Fruit fly (Drosophila melanogaster) whole organism, embryonic: ENCODE data around the gene CG34001.

Source experiments
- Blimp-1 ChIP-seq: fragments of 200-800 bp; sonication (Bioruptor generic); optimal IDR thresholded peaks from 3 replicates; lab custom pipeline; 2018; ENCODE audit warnings: missing biosample characterization, missing genetic modification characterization, mild to moderate bottlenecking, moderate library complexity, missing genetic modification reagents
- CG1024 ChIP-seq: fragments of 200-800 bp; sonication (Bioruptor generic); IDR thresholded peaks from 2 replicates; pipeline ENCODE4 v1.3.6; 2022; ENCODE audit warnings: missing biosample characterization, missing genetic modification characterization
- CG10267 ChIP-seq: fragments of 200-800 bp; sonication (Bioruptor generic); optimal IDR thresholded peaks from 2 replicates; lab custom pipeline; 2018; ENCODE audit warnings: missing biosample characterization, mild to moderate bottlenecking, missing genetic modification characterization, moderate library complexity
- CG11456 ChIP-seq: fragments of 200-800 bp; sonication (Bioruptor generic); IDR thresholded peaks from 3 replicates; pipeline ENCODE4 v1.3.6; 2022; ENCODE audit warnings: missing biosample characterization, missing genetic modification characterization
- CG11504 ChIP-seq: fragments of 200-800 bp; sonication (Bioruptor generic); optimal IDR thresholded peaks from 3 replicates; lab custom pipeline; 2019; ENCODE audit warnings: missing biosample characterization, mild to moderate bottlenecking, missing genetic modification characterization, moderate library complexity
- CG13287 ChIP-seq: fragments of 200-800 bp; sonication (Bioruptor generic); IDR thresholded peaks from 2 replicates; pipeline ENCODE4 v1.3.6; 2022; ENCODE audit warnings: missing biosample characterization, missing genetic modification characterization; ENCODE audit not compliant: partially characterized antibody
- CG14441 ChIP-seq: fragments of 200-800 bp; sonication (Bioruptor generic); IDR thresholded peaks from 2 replicates; pipeline ENCODE4 v1.3.6; 2022; ENCODE audit warnings: missing biosample characterization, missing genetic modification characterization
- CG14860 ChIP-seq: fragments of 200-800 bp; sonication (Bioruptor generic); IDR thresholded peaks from 3 replicates; pipeline ENCODE4 v1.3.6; 2022; ENCODE audit warnings: missing biosample characterization, missing genetic modification characterization; ENCODE audit not compliant: partially characterized antibody
- CG15073 ChIP-seq: fragments of 200-800 bp; sonication (Bioruptor generic); optimal IDR thresholded peaks from 2 replicates; lab custom pipeline; 2016; ENCODE audit warnings: missing biosample characterization, missing genetic modification characterization
- CG1529 ChIP-seq: fragments of 200-800 bp; sonication (Bioruptor generic); optimal IDR thresholded peaks from 3 replicates; lab custom pipeline; 2018; ENCODE audit warnings: missing biosample characterization, missing genetic modification characterization
- CG2202 ChIP-seq: fragments of 200-800 bp; sonication (Bioruptor generic); optimal IDR thresholded peaks from 2 replicates; lab custom pipeline; 2018; ENCODE audit warnings: missing biosample characterization, mild to moderate bottlenecking, missing genetic modification characterization
- CG3995 ChIP-seq: fragments of 200-800 bp; sonication (Bioruptor generic); optimal IDR thresholded peaks from 3 replicates; lab custom pipeline; 2016; ENCODE audit warnings: missing biosample characterization, missing genetic modification characterization
- CG4424 ChIP-seq: fragments of 200-800 bp; sonication (Bioruptor generic); optimal IDR thresholded peaks from 3 replicates; lab custom pipeline; 2016; ENCODE audit warnings: missing biosample characterization, missing genetic modification characterization
- CG4730 ChIP-seq: fragments of 200-800 bp; sonication (Bioruptor generic); IDR thresholded peaks from 2 replicates; pipeline ENCODE4 v1.3.6; 2022; ENCODE audit warnings: missing biosample characterization, missing genetic modification characterization
- CG8478 ChIP-seq: fragments of >200 bp; optimal IDR thresholded peaks from 2 replicates; lab custom pipeline; 2018
- CG9876 ChIP-seq: fragments of 200-800 bp; sonication (Bioruptor generic); optimal IDR thresholded peaks from 2 replicates; lab custom pipeline; 2016; ENCODE audit warnings: missing biosample characterization, missing genetic modification characterization
- CTCF ChIP-seq: fragments of 200-800 bp; sonication (Bioruptor generic); optimal IDR thresholded peaks from 2 replicates; lab custom pipeline; 2017; ENCODE audit warnings: missing biosample characterization, mild to moderate bottlenecking, missing genetic modification characterization, moderate library complexity
- CkIIα-i1 ChIP-seq: fragments of 200-800 bp; sonication (Bioruptor generic); IDR thresholded peaks from 2 replicates; pipeline ENCODE4 v1.3.6; 2022; ENCODE audit warnings: missing biosample characterization, missing genetic modification characterization
- Doc3 ChIP-seq: fragments of 200-800 bp; sonication (Bioruptor generic); IDR thresholded peaks from 3 replicates; pipeline ENCODE4 v1.3.6; 2022; ENCODE audit warnings: missing biosample characterization, missing genetic modification characterization; ENCODE audit not compliant: partially characterized antibody
- Hr3 ChIP-seq: fragments of 200-800 bp; sonication (Bioruptor generic); optimal IDR thresholded peaks from 3 replicates; lab custom pipeline; 2016; ENCODE audit warnings: missing biosample characterization, missing genetic modification characterization
- Kr ChIP-seq: fragments of 200-800 bp; sonication (Bioruptor generic); optimal IDR thresholded peaks from 2 replicates; lab custom pipeline; 2017; ENCODE audit warnings: missing biosample characterization, mild to moderate bottlenecking, missing genetic modification characterization
- Lim3 ChIP-seq: fragments of 200-800 bp; sonication (Bioruptor generic); IDR thresholded peaks from 2 replicates; pipeline ENCODE4 v1.3.6; 2022; ENCODE audit warnings: missing biosample characterization, missing genetic modification characterization
- Mrtf ChIP-seq: fragments of 200-800 bp; sonication (Bioruptor generic); IDR thresholded peaks from 3 replicates; pipeline ENCODE4 v1.3.6; 2022; ENCODE audit warnings: missing biosample characterization, missing genetic modification characterization
- Opbp ChIP-seq: fragments of 200-800 bp; sonication (Bioruptor generic); IDR thresholded peaks from 3 replicates; pipeline ENCODE4 v1.3.6; 2022; ENCODE audit warnings: missing biosample characterization, missing genetic modification characterization; ENCODE audit not compliant: partially characterized antibody
- Six4 ChIP-seq: fragments of 200-800 bp; sonication (Bioruptor generic); optimal IDR thresholded peaks from 2 replicates; lab custom pipeline; 2016; ENCODE audit warnings: missing biosample characterization, missing genetic modification characterization
- TFAM ChIP-seq: fragments of 200-800 bp; sonication (Bioruptor generic); optimal IDR thresholded peaks from 2 replicates; lab custom pipeline; 2017; ENCODE audit warnings: missing biosample characterization, missing genetic modification characterization, inconsistent platforms
- Usf ChIP-seq: fragments of 200-800 bp; sonication (Bioruptor generic); optimal IDR thresholded peaks from 2 replicates; lab custom pipeline; 2017; ENCODE audit warnings: missing genotype, missing biosample characterization, missing genetic modification characterization
- aop ChIP-seq: fragments of 200-800 bp; sonication (Bioruptor generic); IDR thresholded peaks from 2 replicates; pipeline ENCODE4 v1.3.6; 2022; ENCODE audit warnings: missing biosample characterization, missing genetic modification characterization
- bowl ChIP-seq: fragments of 200-800 bp; sonication (Bioruptor generic); IDR thresholded peaks from 2 replicates; pipeline ENCODE4 v1.3.6; 2022; ENCODE audit warnings: missing biosample characterization, missing genetic modification characterization
- cas ChIP-seq: fragments of 200-800 bp; sonication (Bioruptor generic); IDR thresholded peaks from 2 replicates; pipeline ENCODE4 v1.3.6; 2022; ENCODE audit warnings: missing biosample characterization, missing genetic modification characterization
- chif ChIP-seq, 2 experiments: fragments of 200-800 bp; sonication (Bioruptor generic); optimal IDR thresholded peaks; 3 replicates each; lab custom pipeline; 2016; ENCODE audit warnings: missing biosample characterization in 2 of 2, missing genetic modification characterization in 2 of 2
- chn ChIP-seq: fragments of 200-800 bp; sonication (Bioruptor generic); optimal IDR thresholded peaks from 2 replicates; lab custom pipeline; 2016; ENCODE audit warnings: missing biosample characterization, missing genetic modification characterization
- ci ChIP-seq: fragments of 200-800 bp; sonication (Bioruptor generic); IDR thresholded peaks from 3 replicates; pipeline ENCODE4 v1.3.6; 2022; ENCODE audit warnings: missing biosample characterization, missing genetic modification characterization
- crp ChIP-seq, 2 experiments: fragments of 200-800 bp; sonication (Bioruptor generic); optimal IDR thresholded peaks; 2 replicates in 1 of 2; 3 replicates in 1 of 2; lab custom pipeline; 2017; ENCODE audit warnings: missing biosample characterization in 2 of 2, missing genetic modification characterization in 2 of 2, mild to moderate bottlenecking in 1 of 2, moderate library complexity in 1 of 2
- danr ChIP-seq: fragments of 200-800 bp; sonication (Bioruptor generic); IDR thresholded peaks from 2 replicates; pipeline ENCODE4 v1.3.6; 2022; ENCODE audit warnings: missing biosample characterization, missing genetic modification characterization
- fd102C ChIP-seq: fragments of 200-800 bp; sonication (Bioruptor generic); optimal IDR thresholded peaks from 2 replicates; lab custom pipeline; 2018; ENCODE audit warnings: missing biosample characterization, mild to moderate bottlenecking, missing genetic modification characterization, moderate library complexity
- grau ChIP-seq: fragments of 200-800 bp; optimal IDR thresholded peaks from 3 replicates; lab custom pipeline; 2019; ENCODE audit warnings: missing biosample characterization, mild to moderate bottlenecking, missing genetic modification characterization, moderate library complexity
- ind ChIP-seq: fragments of 200-800 bp; sonication (Bioruptor generic); optimal IDR thresholded peaks from 3 replicates; lab custom pipeline; 2016; ENCODE audit warnings: missing biosample characterization, missing genetic modification characterization
- jing ChIP-seq: fragments of 200-800 bp; sonication (Bioruptor generic); optimal IDR thresholded peaks from 2 replicates; lab custom pipeline; 2018; ENCODE audit warnings: missing biosample characterization, mild to moderate bottlenecking, missing genetic modification characterization
- lmd ChIP-seq: fragments of 200-800 bp; sonication (Bioruptor generic); IDR thresholded peaks from 2 replicates; pipeline ENCODE4 v1.3.6; 2022; ENCODE audit warnings: missing biosample characterization, missing genetic modification characterization
- pita ChIP-seq: fragments of 200-800 bp; sonication (Bioruptor generic); optimal IDR thresholded peaks from 2 replicates; lab custom pipeline; 2017; ENCODE audit warnings: missing biosample characterization, mild to moderate bottlenecking, missing genetic modification characterization
- ranshi ChIP-seq: fragments of 200-800 bp; sonication (Bioruptor generic); IDR thresholded peaks from 2 replicates; pipeline ENCODE4 v1.3.6; 2022; ENCODE audit warnings: missing biosample characterization, missing genetic modification characterization
- row ChIP-seq: fragments of 200-800 bp; sonication (Bioruptor generic); IDR thresholded peaks from 3 replicates; pipeline ENCODE4 v1.3.6; 2022; ENCODE audit warnings: missing biosample characterization, missing genetic modification characterization
- sc ChIP-seq, 3 experiments: fragments of >200 bp in 2 of 3; fragments of 200-800 bp in 1 of 3; sonication (Bioruptor generic) in 1 of 3; optimal IDR thresholded peaks; 2 replicates in 2 of 3; 3 replicates in 1 of 3; lab custom pipeline; 2017; ENCODE audit warnings: mild to moderate bottlenecking in 1 of 3, missing biosample characterization in 1 of 3, missing genetic modification characterization in 1 of 3, missing genetic modification reagents in 1 of 3
- sob ChIP-seq: fragments of 200-800 bp; sonication (Bioruptor generic); IDR thresholded peaks from 2 replicates; pipeline ENCODE4 v1.3.6; 2022; ENCODE audit warnings: missing biosample characterization, missing genetic modification characterization
- trh ChIP-seq: fragments of 200-800 bp; sonication (Bioruptor generic); optimal IDR thresholded peaks from 2 replicates; lab custom pipeline; 2016; ENCODE audit warnings: missing biosample characterization, missing genetic modification characterization
- vfl ChIP-seq: fragments of 200-800 bp; sonication (Bioruptor generic); optimal IDR thresholded peaks from 2 replicates; lab custom pipeline; 2016; ENCODE audit warnings: missing biosample characterization, missing genetic modification characterization
- zen ChIP-seq: fragments of 200-800 bp; sonication (Bioruptor generic); optimal IDR thresholded peaks from 3 replicates; lab custom pipeline; 2018; ENCODE audit warnings: missing biosample characterization, mild to moderate bottlenecking, missing genetic modification characterization, moderate library complexity
- zfh1 ChIP-seq: fragments of 200-800 bp; sonication (Bioruptor generic); IDR thresholded peaks from 3 replicates; pipeline ENCODE4 v1.3.6; 2022; ENCODE audit warnings: missing biosample characterization, missing genetic modification characterization
- zfh2 ChIP-seq: fragments of 200-800 bp; sonication (Bioruptor generic); optimal IDR thresholded peaks from 2 replicates; lab custom pipeline; 2016; ENCODE audit warnings: missing biosample characterization, missing genetic modification characterization

CG34001 gene

DNA sequence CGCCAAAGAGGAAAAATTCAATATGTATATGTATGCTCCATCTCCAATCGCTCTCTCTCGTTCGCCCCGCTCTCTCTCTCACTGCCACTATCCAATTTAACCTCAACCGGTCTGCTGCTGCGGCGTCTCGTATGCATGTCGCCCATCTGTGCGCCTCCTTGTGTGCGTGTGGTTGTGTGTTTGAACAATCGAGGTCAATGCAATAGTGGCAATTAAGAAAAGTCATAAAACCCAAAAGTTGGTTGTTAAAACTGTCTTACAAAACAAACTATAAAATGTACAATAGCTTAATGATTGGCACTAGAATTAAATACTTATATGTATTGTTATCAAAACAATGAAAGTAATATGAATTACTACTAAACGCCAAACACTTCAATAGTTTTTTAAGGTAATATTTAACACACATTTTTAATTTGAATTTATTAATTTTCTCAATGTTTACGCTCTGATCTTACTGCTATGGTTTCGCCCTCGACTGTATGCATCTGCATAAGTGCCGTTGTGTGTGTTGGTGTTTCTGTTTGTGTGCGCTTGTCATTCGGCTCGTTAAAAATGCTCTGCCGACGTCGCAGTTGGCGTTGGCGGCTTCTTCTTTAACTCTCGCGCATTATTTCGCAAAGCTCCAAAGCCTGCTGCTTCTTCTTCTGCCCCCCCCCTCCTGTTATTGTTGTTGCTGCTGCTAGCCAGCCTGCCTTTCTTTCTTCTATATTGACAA is 34.7 kb downstream of the CG34001 start (continued):
- TF ChIP-seq Kr (GFP tag; lab: Kevin White, UChicago) (peak; percentile 81), Hr3 (GFP tag; lab: Kevin White, UChicago) (peak; percentile 96), Blimp-1 (GFP tag; lab: Kevin White, UChicago) (peak; percentile 96), Mrtf (peak; percentile 85), trh (GFP tag; lab: Kevin White, UChicago) (peak; percentile 90), CkIIα-i1 (no peak), fd102C (GFP tag; lab: Kevin White, UChicago) (peak; percentile 90), cas (GFP tag; lab: Robert Waterston, UW) (peak; percentile 75), CG10267 (peak; percentile 96), lmd (GFP tag; lab: Robert Waterston, UW) (peak; percentile 95), CG1024 (GFP tag; lab: Robert Waterston, UW) (peak; percentile 65), Lim3 (GFP tag; lab: Robert Waterston, UW) (0 out of 2 replicates have a peak, but pooled peaks have one; percentile 57), CG15073 (GFP tag; lab: Kevin White, UChicago) (peak; percentile 79), Doc3 (no peak), row (GFP tag; lab: Robert Waterston, UW) (peak; percentile 97), CG3995 (peak; percentile 75), zfh1 (GFP tag; lab: Robert Waterston, UW) (peak; percentile 91), pita (GFP tag; lab: Kevin White, UChicago) (no peak), danr (GFP tag; lab: Robert Waterston, UW) (peak; percentile 90), chn (GFP tag; lab: Kevin White, UChicago) (peak; percentile 89), aop (GFP tag; lab: Robert Waterston, UW) (peak; percentile 82), CTCF (GFP tag; lab: Kevin White, UChicago) (peak; percentile 71), Usf (GFP tag; lab: Kevin White, UChicago) (peak; percentile 95), CG13287 (GFP tag; lab: Robert Waterston, UW) (no peak), ci (GFP tag; lab: Robert Waterston, UW) (peak; percentile 88), jing (peak; percentile 89), chif (GFP tag; optimal IDR thresholded peaks at IDR 0.05; lab: Kevin White, UChicago) (peak; percentile 88 to 92), vfl (GFP tag; lab: Kevin White, UChicago) (peak; percentile 83), grau (tag; lab: Kevin White, UChicago) (peak; percentile 97), CG4424 (GFP tag; lab: Kevin White, UChicago) (peak; percentile 96), CG11504 (tag; lab: Kevin White, UChicago) (peak; percentile 98), CG14860 (GFP tag; lab: Robert Waterston, UW) (no peak), CG8478 (lab: Kevin White, UChicago) (peak; percentile 72), bowl (GFP tag; lab: Robert Waterston, UW) (peak; percentile 78), zen (peak; percentile 98), CG11456 (GFP tag; lab: Robert Waterston, UW) (peak; percentile 81), ind (peak; percentile 92), CG2202 (tag; lab: Kevin White, UChicago) (peak; percentile 96), Opbp (GFP tag; lab: Robert Waterston, UW) (no peak), sc (optimal IDR thresholded peaks at IDR 0.05; lab: Kevin White, UChicago) (no peak), sc (GFP tag; optimal IDR thresholded peaks at IDR 0.05; lab: Kevin White, UChicago) (peak; percentile 95), ranshi (GFP tag; lab: Robert Waterston, UW) (peak; percentile 81), CG9876 (GFP tag; lab: Kevin White, UChicago) (peak; percentile 44), TFAM (peak; percentile 90), sob (peak; percentile 85; the same call in 1 of the 2 replicates), Six4 (GFP tag; lab: Kevin White, UChicago) (peak; percentile 96), zfh2 (GFP tag; lab: Kevin White, UChicago) (peak; percentile 64), CG4730 (GFP tag; lab: Robert Waterston, UW) (peak; percentile 87), crp (GFP tag; optimal IDR thresholded peaks at IDR 0.05; lab: Kevin White, UChicago) (peak; percentile 10 to 72), CG14441 (GFP tag; lab: Robert Waterston, UW) (peak; percentile 85), CG1529 (GFP tag; lab: Kevin White, UChicago) (peak; percentile 97)
